Fruit fly (Drosophila melanogaster) whole organism, prepupa: ENCODE results near the gene Eig71Ec.

Source experiments
- Blimp-1 ChIP-seq: fragments of 200-800 bp; sonication (Bioruptor generic); optimal IDR thresholded peaks from 3 replicates; lab custom pipeline; 2017; ENCODE audit warnings: missing biosample characterization, missing genetic modification characterization, mild to moderate bottlenecking, moderate library complexity, missing genetic modification reagents
- CG10631 ChIP-seq: fragments of 200-800 bp; sonication (Bioruptor generic); optimal IDR thresholded peaks from 2 replicates; lab custom pipeline; 2016; ENCODE audit warnings: missing biosample characterization, missing genetic modification characterization
- CG10669 ChIP-seq: fragments of 200-800 bp; sonication (Bioruptor generic); optimal IDR thresholded peaks from 3 replicates; lab custom pipeline; 2018; ENCODE audit warnings: missing biosample characterization, mild to moderate bottlenecking, missing genetic modification characterization, moderate library complexity
- CG11294 ChIP-seq: fragments of 200-800 bp; sonication (Bioruptor generic); IDR thresholded peaks from 2 replicates; pipeline ENCODE4 v1.3.6; 2022; ENCODE audit warnings: missing biosample characterization, missing genetic modification characterization
- CG11762 ChIP-seq: fragments of 200-800 bp; sonication (Bioruptor generic); optimal IDR thresholded peaks from 3 replicates; lab custom pipeline; 2016; ENCODE audit warnings: missing biosample characterization, missing genetic modification characterization; ENCODE audit not compliant: insufficient read depth
- CG11902 ChIP-seq: fragments of 200-800 bp; sonication (Bioruptor generic); optimal IDR thresholded peaks from 3 replicates; lab custom pipeline; 2016; ENCODE audit warnings: missing biosample characterization, missing genetic modification characterization
- CG15336 ChIP-seq: fragments of 200-800 bp; sonication (Bioruptor generic); IDR thresholded peaks from 2 replicates; pipeline ENCODE4 v1.3.6; 2022; ENCODE audit warnings: missing biosample characterization, missing genetic modification characterization
- CG1621 ChIP-seq: fragments of 200-800 bp; sonication (Bioruptor generic); optimal IDR thresholded peaks from 3 replicates; lab custom pipeline; 2018; ENCODE audit warnings: missing biosample characterization, mild to moderate bottlenecking, missing genetic modification characterization
- CG16779 ChIP-seq: fragments of 200-800 bp; sonication (Bioruptor generic); optimal IDR thresholded peaks from 3 replicates; lab custom pipeline; 2017; ENCODE audit warnings: missing biosample characterization, mild to moderate bottlenecking, missing genetic modification characterization
- CG3032 ChIP-seq: fragments of 200-800 bp; optimal IDR thresholded peaks from 2 replicates; lab custom pipeline; 2019; ENCODE audit warnings: missing biosample characterization, mild to moderate bottlenecking, missing genetic modification characterization, moderate library complexity
- CG31627 ChIP-seq: fragments of 200-800 bp; sonication (Bioruptor generic); optimal IDR thresholded peaks from 3 replicates; lab custom pipeline; 2016; ENCODE audit warnings: missing biosample characterization, missing genetic modification characterization
- CG32006 ChIP-seq: fragments of 200-800 bp; sonication (Bioruptor generic); optimal IDR thresholded peaks from 3 replicates; lab custom pipeline; 2017; ENCODE audit warnings: missing biosample characterization, mild to moderate bottlenecking, missing genetic modification characterization
- CG34406 ChIP-seq: fragments of 200-800 bp; sonication (Bioruptor generic); optimal IDR thresholded peaks from 3 replicates; lab custom pipeline; 2016; ENCODE audit warnings: missing biosample characterization, missing genetic modification characterization
- CG3919 ChIP-seq: fragments of 200-800 bp; sonication (Bioruptor generic); optimal IDR thresholded peaks from 3 replicates; lab custom pipeline; 2016; ENCODE audit warnings: missing biosample characterization, missing genetic modification characterization
- CG6276 ChIP-seq: fragments of 200-800 bp; sonication (Bioruptor generic); optimal IDR thresholded peaks from 2 replicates; lab custom pipeline; 2017; ENCODE audit warnings: missing biosample characterization, mild to moderate bottlenecking, missing genetic modification characterization
- CG6792 ChIP-seq: fragments of 200-800 bp; sonication (Bioruptor generic); optimal IDR thresholded peaks from 3 replicates; lab custom pipeline; 2016; ENCODE audit warnings: missing biosample characterization, missing genetic modification characterization
- CG6808 ChIP-seq: fragments of 200-800 bp; sonication (Bioruptor generic); optimal IDR thresholded peaks from 3 replicates; lab custom pipeline; 2017; ENCODE audit warnings: missing biosample characterization, missing genetic modification characterization, mild to moderate bottlenecking, moderate library complexity, missing genetic modification reagents
- CG6854 ChIP-seq: fragments of 200-800 bp; sonication (Bioruptor generic); optimal IDR thresholded peaks from 2 replicates; lab custom pipeline; 2017; ENCODE audit warnings: missing biosample characterization, mild to moderate bottlenecking, missing genetic modification characterization
- CG8119 ChIP-seq: fragments of 200-800 bp; sonication (Bioruptor generic); IDR thresholded peaks from 3 replicates; pipeline ENCODE4 v1.3.6; 2022; ENCODE audit warnings: missing biosample characterization, missing genetic modification characterization
- CG8319 ChIP-seq: fragments of 200-800 bp; sonication (Bioruptor generic); optimal IDR thresholded peaks from 3 replicates; lab custom pipeline; 2016; ENCODE audit warnings: missing biosample characterization, missing genetic modification characterization
- CG9139 ChIP-seq: fragments of 200-800 bp; sonication (Bioruptor generic); optimal IDR thresholded peaks from 3 replicates; lab custom pipeline; 2017; ENCODE audit warnings: missing biosample characterization, mild to moderate bottlenecking, missing genetic modification characterization
- Eip75B ChIP-seq: fragments of 200-800 bp; sonication (Bioruptor generic); optimal IDR thresholded peaks from 3 replicates; lab custom pipeline; 2016; ENCODE audit warnings: missing biosample characterization, missing genetic modification characterization
- Eip78C ChIP-seq: fragments of 200-800 bp; sonication (Bioruptor generic); peaks from one replicate; lab custom pipeline; 2016; ENCODE audit warnings: missing biosample characterization, missing genetic modification characterization
- Eip93F ChIP-seq: fragments of 200-800 bp; sonication (Bioruptor generic); optimal IDR thresholded peaks from 2 replicates; lab custom pipeline; 2016; ENCODE audit warnings: missing biosample characterization, mild to moderate bottlenecking, missing genetic modification characterization
- Ets21C ChIP-seq: fragments of 200-800 bp; sonication (Bioruptor generic); optimal IDR thresholded peaks from 3 replicates; lab custom pipeline; 2016; ENCODE audit warnings: missing biosample characterization, missing genetic modification characterization
- Ets96B ChIP-seq: fragments of 200-800 bp; optimal IDR thresholded peaks from 2 replicates; lab custom pipeline; 2019; ENCODE audit warnings: missing biosample characterization, mild to moderate bottlenecking, missing genetic modification characterization, moderate library complexity
- Gug ChIP-seq: fragments of 200-800 bp; sonication (Bioruptor generic); IDR thresholded peaks from 2 replicates; pipeline ENCODE4 v1.3.6; 2022; ENCODE audit warnings: missing biosample characterization, missing genetic modification characterization
- Hr38 ChIP-seq: sonication (Bioruptor generic); optimal IDR thresholded peaks from 2 replicates; lab custom pipeline; 2016; ENCODE audit warnings: missing biosample characterization, missing genetic modification characterization
- Hr39 ChIP-seq: fragments of 200-800 bp; sonication (Bioruptor generic); optimal IDR thresholded peaks from 2 replicates; lab custom pipeline; 2016; ENCODE audit warnings: missing biosample characterization, missing genetic modification characterization
- Hr4 ChIP-seq: fragments of 200-800 bp; sonication (Bioruptor generic); optimal IDR thresholded peaks from 3 replicates; lab custom pipeline; 2016; ENCODE audit warnings: missing biosample characterization, missing genetic modification characterization
- Lpt ChIP-seq: fragments of 200-800 bp; sonication (Bioruptor generic); optimal IDR thresholded peaks from 3 replicates; lab custom pipeline; 2016; ENCODE audit warnings: missing biosample characterization, missing genetic modification characterization
- Met ChIP-seq: fragments of 200-800 bp; sonication (Bioruptor generic); optimal IDR thresholded peaks from 3 replicates; lab custom pipeline; 2016; ENCODE audit warnings: missing biosample characterization, missing genetic modification characterization
- Smox ChIP-seq: fragments of 200-800 bp; sonication (Bioruptor generic); optimal IDR thresholded peaks from 3 replicates; lab custom pipeline; 2016; ENCODE audit warnings: missing biosample characterization, missing genetic modification characterization
- Sox102F ChIP-seq: fragments of 200-800 bp; sonication (Bioruptor generic); optimal IDR thresholded peaks from 2 replicates; lab custom pipeline; 2016; ENCODE audit warnings: missing biosample characterization, mild to moderate bottlenecking, missing genetic modification characterization
- Sox14 ChIP-seq: fragments of 200-800 bp; sonication (Bioruptor generic); optimal IDR thresholded peaks from 3 replicates; lab custom pipeline; 2016; ENCODE audit warnings: missing biosample characterization, missing genetic modification characterization
- Sox15 ChIP-seq: fragments of 200-800 bp; sonication (Bioruptor generic); optimal IDR thresholded peaks from 3 replicates; lab custom pipeline; 2016; ENCODE audit warnings: missing biosample characterization, missing genetic modification characterization
- achi ChIP-seq: fragments of 200-800 bp; sonication (Bioruptor generic); optimal IDR thresholded peaks from 3 replicates; lab custom pipeline; 2016; ENCODE audit warnings: missing biosample characterization, missing genetic modification characterization
- acj6 ChIP-seq: fragments of 200-800 bp; sonication (Bioruptor generic); optimal IDR thresholded peaks from 3 replicates; lab custom pipeline; 2016; ENCODE audit warnings: missing biosample characterization, missing genetic modification characterization
- cyc ChIP-seq: fragments of 200-800 bp; sonication (Bioruptor generic); optimal IDR thresholded peaks from 3 replicates; lab custom pipeline; 2016; ENCODE audit warnings: missing biosample characterization, missing genetic modification characterization
- dsx ChIP-seq: fragments of 200-800 bp; optimal IDR thresholded peaks from 3 replicates; lab custom pipeline; 2019; ENCODE audit warnings: missing biosample characterization, mild to moderate bottlenecking, missing genetic modification characterization, moderate library complexity; ENCODE audit not compliant: poor library complexity, severe bottlenecking
- eg ChIP-seq: fragments of 200-800 bp; sonication (Bioruptor generic); IDR thresholded peaks from 3 replicates; pipeline ENCODE4 v1.3.6; 2022; ENCODE audit warnings: missing biosample characterization, missing genetic modification characterization
- esn ChIP-seq: fragments of 200-800 bp; sonication (Bioruptor generic); optimal IDR thresholded peaks from 2 replicates; lab custom pipeline; 2016; ENCODE audit warnings: missing biosample characterization, mild to moderate bottlenecking, missing genetic modification characterization, moderate library complexity
- fd59A ChIP-seq: fragments of 200-800 bp; sonication (Bioruptor generic); optimal IDR thresholded peaks from 2 replicates; lab custom pipeline; 2017; ENCODE audit warnings: missing biosample characterization, mild to moderate bottlenecking, missing genetic modification characterization, missing genetic modification reagents
- fkh ChIP-seq: fragments of 200-800 bp; sonication (Bioruptor generic); optimal IDR thresholded peaks from 3 replicates; lab custom pipeline; 2017; ENCODE audit warnings: missing biosample characterization, mild to moderate bottlenecking, missing genetic modification characterization, moderate library complexity
- lz ChIP-seq: fragments of 200-800 bp; sonication (Bioruptor generic); optimal IDR thresholded peaks from 3 replicates; lab custom pipeline; 2016; ENCODE audit warnings: missing biosample characterization, missing genetic modification characterization
- net ChIP-seq: fragments of 200-800 bp; sonication (Bioruptor generic); optimal IDR thresholded peaks from 3 replicates; lab custom pipeline; 2016; ENCODE audit warnings: missing biosample characterization, missing genetic modification characterization
- salr ChIP-seq, 2 experiments: fragments of 200-800 bp; sonication (Bioruptor generic); optimal IDR thresholded peaks; 3 replicates each; lab custom pipeline; 2016 to 2018; ENCODE audit warnings: missing biosample characterization in 2 of 2, missing genetic modification characterization in 2 of 2, mild to moderate bottlenecking in 1 of 2
- ss ChIP-seq, 2 experiments: fragments of 200-800 bp; sonication (Bioruptor generic); optimal IDR thresholded peaks; 2 replicates in 1 of 2; 3 replicates in 1 of 2; lab custom pipeline; 2017 to 2018; ENCODE audit warnings: mild to moderate bottlenecking in 2 of 2, missing biosample characterization in 2 of 2, missing genetic modification characterization in 2 of 2, moderate library complexity in 1 of 2
- svp ChIP-seq: fragments of 200-800 bp; sonication (Bioruptor generic); peaks from one replicate; lab custom pipeline; 2016; ENCODE audit warnings: missing biosample characterization, missing genetic modification characterization
- topi ChIP-seq: fragments of 200-800 bp; sonication (Bioruptor generic); optimal IDR thresholded peaks from 3 replicates; lab custom pipeline; 2016; ENCODE audit warnings: missing biosample characterization, missing genetic modification characterization
- vri ChIP-seq: fragments of 200-800 bp; sonication (Bioruptor generic); optimal IDR thresholded peaks from 3 replicates; lab custom pipeline; 2016; ENCODE audit warnings: missing biosample characterization, mild to moderate bottlenecking, missing genetic modification characterization

Eig71Ec gene

DNA sequence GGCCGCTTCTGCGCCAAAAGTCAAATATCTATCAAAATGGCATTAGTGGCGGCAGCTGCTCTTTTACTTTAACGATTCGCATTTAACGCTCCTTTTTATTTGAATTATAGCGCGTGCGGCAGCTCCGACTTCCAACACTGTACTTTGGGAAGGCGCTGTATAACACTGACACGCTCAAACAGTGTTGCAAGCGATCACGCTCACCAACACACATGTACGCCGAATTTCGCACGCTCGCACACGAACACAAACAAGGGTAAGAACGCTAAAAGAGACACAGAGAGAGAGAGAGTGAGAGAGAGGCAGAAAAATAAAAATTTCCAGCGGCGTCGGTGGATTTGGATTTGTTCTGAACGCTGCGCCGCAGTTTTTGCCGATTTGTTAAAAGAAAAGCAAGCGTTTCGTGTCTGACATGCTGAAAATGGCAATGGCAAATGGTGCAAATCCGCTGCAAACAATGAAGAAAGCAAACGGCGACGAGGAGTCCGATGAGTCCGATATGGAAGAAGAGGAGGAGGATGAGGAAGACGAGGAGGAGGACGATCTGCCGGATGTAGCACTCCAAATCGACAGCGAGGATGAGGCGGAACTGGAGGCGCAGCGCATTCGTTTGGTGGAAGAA is 32.3 kb downstream of the Eig71Ec start, which contains the start of gene Phs:
Gene Phs (plus strand): TSS at position 276 of the 622 bp plus-strand sequence.
- peak; percentile 86 for TF ChIP-seq lz
- TF ChIP-seq eg: peak; percentile 69
- peak; percentile 85 for TF ChIP-seq svp (GFP tag; lab: Kevin White, UChicago)
- TF ChIP-seq dsx: peak; percentile 72
- peak; percentile 81 for TF ChIP-seq vri
- peak; percentile 68 for TF ChIP-seq achi (GFP tag; lab: Kevin White, UChicago)
- TF ChIP-seq CG1621: peak; percentile 31
- peak; percentile 33; the same call in 1 of the 2 replicates for TF ChIP-seq Gug (GFP tag; lab: Robert Waterston, UW)
- peak; percentile 86 for TF ChIP-seq Sox14 (GFP tag; lab: Kevin White, UChicago)
- no peak for TF ChIP-seq Hr38
- TF ChIP-seq acj6 (GFP tag; lab: Kevin White, UChicago): peak; percentile 61
- peak; percentile 66 for TF ChIP-seq net
- peak; percentile 63 for TF ChIP-seq CG11902 (GFP tag; lab: Kevin White, UChicago)
- TF ChIP-seq Hr39 (GFP tag; lab: Kevin White, UChicago): peak; percentile 77
- TF ChIP-seq CG3919: peak; percentile 90
- peak; percentile 87 for TF ChIP-seq cyc (GFP tag; lab: Kevin White, UChicago)
- peak; percentile 57 for TF ChIP-seq fkh
- TF ChIP-seq Met (GFP tag; lab: Kevin White, UChicago): peak; percentile 77
- TF ChIP-seq CG8319 (GFP tag; lab: Kevin White, UChicago): peak; percentile 59
- TF ChIP-seq CG15336 (GFP tag; lab: Robert Waterston, UW): no peak; the same call in 1 of the 2 replicates
- TF ChIP-seq CG16779 (tag; lab: Kevin White, UChicago): peak; percentile 29
- peak; percentile 63 for TF ChIP-seq Ets21C (GFP tag; lab: Kevin White, UChicago)
- peak; percentile 42 for TF ChIP-seq CG3032 (tag; lab: Kevin White, UChicago)
- no peak for TF ChIP-seq Lpt (GFP tag; lab: Kevin White, UChicago)
- TF ChIP-seq CG11294 (GFP tag; lab: Robert Waterston, UW): peak; percentile 32; the same call in 1 of the 2 replicates
- peak; percentile 32 for TF ChIP-seq fd59A (GFP tag; lab: Kevin White, UChicago)
- TF ChIP-seq Smox (GFP tag; lab: Kevin White, UChicago): peak; percentile 58
- peak; percentile 51 for TF ChIP-seq Sox15 (GFP tag; lab: Kevin White, UChicago)
- TF ChIP-seq Ets96B: peak; percentile 26
- TF ChIP-seq CG6854 (GFP tag; lab: Kevin White, UChicago): peak; percentile 45
- TF ChIP-seq CG9139 (GFP tag; lab: Kevin White, UChicago): peak; percentile 16
- TF ChIP-seq CG10669 (GFP tag; lab: Kevin White, UChicago): peak; percentile 65
- TF ChIP-seq Eip78C (GFP tag; lab: Kevin White, UChicago): peak; percentile 85
- peak; percentile 66 for TF ChIP-seq CG6792 (GFP tag; lab: Kevin White, UChicago)
- TF ChIP-seq CG8119 (GFP tag; lab: Robert Waterston, UW): no peak
- peak; percentile 85 for TF ChIP-seq topi (GFP tag; lab: Kevin White, UChicago)
- TF ChIP-seq CG6808 (GFP tag; lab: Kevin White, UChicago): peak; percentile 41
- TF ChIP-seq Eip75B: peak; percentile 70
- peak; percentile 28 for TF ChIP-seq Hr4 (GFP tag; lab: Kevin White, UChicago)
- peak; percentile 34 to 64 for TF ChIP-seq ss (GFP tag; optimal IDR thresholded peaks at IDR 0.05; lab: Kevin White, UChicago)
- peak; percentile 88 for TF ChIP-seq CG31627 (GFP tag; lab: Kevin White, UChicago)
- peak; percentile 0 for TF ChIP-seq CG34406 (GFP tag; lab: Kevin White, UChicago)
- TF ChIP-seq CG10631 (GFP tag; lab: Kevin White, UChicago): peak; percentile 67
- peak; percentile 82 for TF ChIP-seq esn (GFP tag; lab: Kevin White, UChicago)
- TF ChIP-seq CG32006 (GFP tag; lab: Kevin White, UChicago): peak; percentile 59
- TF ChIP-seq Blimp-1 (GFP tag; lab: Kevin White, UChicago): peak; percentile 50
- no peak for TF ChIP-seq CG11762 (GFP tag; lab: Kevin White, UChicago)
- TF ChIP-seq salr (GFP tag; optimal IDR thresholded peaks at IDR 0.05; lab: Kevin White, UChicago): peak; percentile 6 to 51
- no peak for TF ChIP-seq CG6276
- peak; percentile 71 for TF ChIP-seq Sox102F (GFP tag; lab: Kevin White, UChicago)
- no peak for TF ChIP-seq Eip93F (GFP tag; lab: Kevin White, UChicago)
